Fruit fly (Drosophila melanogaster): ENCODE results near the gene Atet.

Gene Atet

dm6 chr2L:4345569-4346131 is 11.9 kb downstream of the Atet start (continued):
- TF ChIP-seq CG13894 (tag; optimal IDR thresholded peaks at IDR 0.05) (peak; percentile 45), CG6683 (GFP tag; optimal IDR thresholded peaks at IDR 0.05) (no peak), CG2199 (GFP tag; IDR thresholded peaks at IDR 0.05) (no peak), CG1529 (GFP tag; optimal IDR thresholded peaks at IDR 0.05) (no peak), croc (GFP tag; conservative IDR thresholded peaks at IDR 0.05) (no peak), ara (GFP tag; IDR thresholded peaks at IDR 0.05) (no peak), eve (GFP tag; optimal IDR thresholded peaks at IDR 0.05) (no peak), Meics (GFP tag; optimal IDR thresholded peaks at IDR 0.05) (no peak), Bgb (GFP tag; IDR thresholded peaks at IDR 0.05; ENCODE audit: partially characterized antibody) (peak; percentile 75), Hand (GFP tag; optimal IDR thresholded peaks at IDR 0.05) (no peak), GATAe (GFP tag; conservative IDR thresholded peaks at IDR 0.05) (no peak), Neu2 (GFP tag; optimal IDR thresholded peaks at IDR 0.05; ENCODE audit: borderline replicate concordance) (no peak), eyg (GFP tag; optimal IDR thresholded peaks at IDR 0.05) (no peak), cg (GFP tag; optimal IDR thresholded peaks at IDR 0.05) (no peak), hb (GFP tag; IDR thresholded peaks at IDR 0.05; ENCODE audit: partially characterized antibody) (no peak), E2f2 (GFP tag; IDR thresholded peaks at IDR 0.05) (peak; percentile 94), ewg (GFP tag; optimal IDR thresholded peaks at IDR 0.05) (no peak), CG2678 (tag; optimal IDR thresholded peaks at IDR 0.05) (no peak), lbe (GFP tag; optimal IDR thresholded peaks at IDR 0.05) (peak; percentile 32), exex (tag; optimal IDR thresholded peaks at IDR 0.05) (no peak), CG33213 (GFP tag; optimal IDR thresholded peaks at IDR 0.05) (peak; percentile 17), ab (GFP tag; optimal IDR thresholded peaks at IDR 0.05) (no peak), HmgZ (tag; optimal IDR thresholded peaks at IDR 0.05) (peak; percentile 67), cato (GFP tag; optimal IDR thresholded peaks at IDR 0.05; ENCODE audit: borderline replicate concordance) (no peak), Xrp1 (GFP tag; IDR thresholded peaks at IDR 0.05) (peak; percentile 31; the same call in 1 of the 2 replicates), ERR (GFP tag; optimal IDR thresholded peaks at IDR 0.05) (no peak), trem (tag; optimal IDR thresholded peaks at IDR 0.05) (peak; percentile 28), caup (GFP tag; optimal IDR thresholded peaks at IDR 0.05; ENCODE audit: severe bottlenecking) (no peak), Nf-YC (tag; optimal IDR thresholded peaks at IDR 0.05) (peak; percentile 9), bcd (GFP tag; optimal IDR thresholded peaks at IDR 0.05) (no peak), bab2 (GFP tag; optimal IDR thresholded peaks at IDR 0.05) (no peak), CG33557 (GFP tag; optimal IDR thresholded peaks at IDR 0.05) (no peak), CG6689 (GFP tag; IDR thresholded peaks at IDR 0.05) (no peak), sug (tag; optimal IDR thresholded peaks at IDR 0.05) (peak; percentile 46), CG30431 (GFP tag; optimal IDR thresholded peaks at IDR 0.05) (no peak), CG30403 (GFP tag; optimal IDR thresholded peaks at IDR 0.05) (no peak), insv (GFP tag; optimal IDR thresholded peaks at IDR 0.05) (peak in 1 of 2 experiments; percentile 56), CG2875 (GFP tag; optimal IDR thresholded peaks at IDR 0.05) (no peak), ato (GFP tag; IDR thresholded peaks at IDR 0.05; ENCODE audit: partially characterized antibody) (no peak), NC2α (GFP tag; optimal IDR thresholded peaks at IDR 0.05) (no peak), disco-r (GFP tag; optimal IDR thresholded peaks at IDR 0.05) (no peak), Sin3A (optimal IDR thresholded peaks at IDR 0.05) (no peak), Ada2b (GFP tag; IDR thresholded peaks at IDR 0.05) (no peak), Elba2 (GFP tag; optimal IDR thresholded peaks at IDR 0.05) (no peak), CG2116 (GFP tag; optimal IDR thresholded peaks at IDR 0.05) (peak; percentile 26), sd (tag; optimal IDR thresholded peaks at IDR 0.05) (peak; percentile 10), CG15696 (tag; optimal IDR thresholded peaks at IDR 0.05) (peak; percentile 32), CkIIα-i1 (GFP tag; IDR thresholded peaks at IDR 0.05) (no peak), CG8924 (tag; optimal IDR thresholded peaks at IDR 0.05) (peak; percentile 8), Drgx (GFP tag; IDR thresholded peaks at IDR 0.05) (no peak), Nf-YB (GFP tag; optimal IDR thresholded peaks at IDR 0.05) (no peak)

Data from whole organism, embryonic.